Fruit fly (Drosophila melanogaster) whole organism, adult: ENCODE results near the gene sens.

Source experiments
- CG1620 ChIP-seq: fragments of 200-800 bp; sonication (Bioruptor generic); optimal IDR thresholded peaks from 2 replicates; lab custom pipeline; 2016; ENCODE audit warnings: missing biosample characterization, missing genetic modification characterization
- CG33017 ChIP-seq: fragments of 200-800 bp; sonication (Bioruptor generic); optimal IDR thresholded peaks from 2 replicates; lab custom pipeline; 2018; ENCODE audit warnings: missing biosample characterization, mild to moderate bottlenecking, missing genetic modification characterization, moderate library complexity
- CG7045 ChIP-seq: fragments of 200-800 bp; sonication (Bioruptor generic); optimal IDR thresholded peaks from 2 replicates; lab custom pipeline; 2017; ENCODE audit warnings: missing biosample characterization, mild to moderate bottlenecking, missing genetic modification characterization
- CG7101 ChIP-seq: fragments of 200-800 bp; sonication (Bioruptor generic); optimal IDR thresholded peaks from 2 replicates; lab custom pipeline; 2018; ENCODE audit warnings: missing biosample characterization, mild to moderate bottlenecking, missing genetic modification characterization, moderate library complexity
- Hr96 ChIP-seq: fragments of 200-800 bp; sonication (Bioruptor generic); optimal IDR thresholded peaks from 2 replicates; lab custom pipeline; 2016; ENCODE audit warnings: missing biosample characterization, missing genetic modification characterization
- Mnt ChIP-seq: fragments of 200-800 bp; sonication (Bioruptor generic); optimal IDR thresholded peaks from 2 replicates; lab custom pipeline; 2016; ENCODE audit warnings: missing biosample characterization, mild to moderate bottlenecking, missing genetic modification characterization
- bab1 ChIP-seq: fragments of 200-800 bp; sonication (Bioruptor generic); optimal IDR thresholded peaks from 3 replicates; lab custom pipeline; 2019; ENCODE audit warnings: missing biosample characterization, mild to moderate bottlenecking, missing genetic modification characterization, moderate library complexity
- tj ChIP-seq: fragments of 200-800 bp; sonication (Bioruptor generic); optimal IDR thresholded peaks from 3 replicates; lab custom pipeline; 2017; ENCODE audit warnings: missing biosample characterization, mild to moderate bottlenecking, missing genetic modification characterization, moderate library complexity

The sens gene

dm6 chr3L:13348733-13349132 lies 52.2 kb downstream of the sens start, which contains the start of gene CG17687:
TSS of gene CG17687 (plus strand) at chr3L:13349033.
- TF ChIP-seq CG1620 (GFP tag; lab: Kevin White, UChicago) (no peak), tj (GFP tag; lab: Kevin White, UChicago) (no peak), Mnt (no peak), CG7045 (GFP tag; lab: Kevin White, UChicago) (no peak), CG33017 (tag; lab: Kevin White, UChicago) (no peak), Hr96 (GFP tag; lab: Kevin White, UChicago) (no peak), CG7101 (tag; lab: Kevin White, UChicago) (no peak), bab1 (no peak)
